Fruit fly (Drosophila melanogaster): ENCODE data around the gene trk.

DNA sequence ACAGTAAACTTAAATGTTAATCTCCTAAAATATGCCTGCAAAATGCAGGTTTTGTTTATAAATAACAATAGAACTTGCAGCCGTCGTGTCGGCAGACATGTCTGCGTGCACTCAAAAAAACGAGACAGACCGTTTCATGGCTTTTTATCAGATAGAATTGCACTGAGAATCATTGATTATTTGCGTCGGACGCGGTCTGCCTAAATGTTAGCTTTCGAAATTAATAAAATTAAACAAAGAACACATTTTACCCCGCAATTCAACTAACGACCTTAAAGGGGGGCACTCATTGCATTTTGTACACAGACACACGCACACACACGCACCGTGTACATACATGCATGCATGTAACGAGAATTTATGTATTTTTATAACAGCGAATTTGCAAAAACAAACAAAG lies 4.7 kb upstream of the trk start:
- TF ChIP-seq CG8478 (optimal IDR thresholded peaks at IDR 0.05) = no peak
- TF ChIP-seq psq (optimal IDR thresholded peaks at IDR 0.05) = no peak
